Worm (Caenorhabditis elegans) whole organism, late embryonic: ENCODE measurements around the gene nmr-2.
"Not testable (repeated sequence)": the region's sequence is repeated elsewhere in the genome, so short reads cannot be mapped to it uniquely, and the experiment has no call there.

Source experiments
- C08G9.2 ChIP-seq: sonication (generic microtip); optimal IDR thresholded peaks from 2 replicates; lab custom pipeline; 2016; ENCODE audit warnings: mild to moderate bottlenecking, missing genetic modification characterization, moderate library complexity, missing compliant biosample characterization
- K02D7.2 ChIP-seq: sonication (generic microtip); optimal IDR thresholded peaks from 2 replicates; lab custom pipeline; 2017; ENCODE audit warnings: mild to moderate bottlenecking, missing genetic modification characterization, missing compliant biosample characterization
- K09A11.1 ChIP-seq: sonication (generic microtip); optimal IDR thresholded peaks from 2 replicates; lab custom pipeline; 2017; ENCODE audit warnings: antibody characterized with exemption, mild to moderate bottlenecking, missing genetic modification characterization, missing compliant biosample characterization; ENCODE audit not compliant: insufficient read depth
- Y22D7AL.16 ChIP-seq: sonication (generic microtip); optimal IDR thresholded peaks from 2 replicates; lab custom pipeline; 2016; ENCODE audit warnings: missing genetic modification characterization, missing compliant biosample characterization
- ama-1 ChIP-seq: fragments of 150-350 bp; optimal IDR thresholded peaks from 2 replicates; lab custom pipeline; 2014
- ceh-18 ChIP-seq: sonication (generic microtip); optimal IDR thresholded peaks from 2 replicates; lab custom pipeline; 2016; ENCODE audit warnings: missing genetic modification characterization, missing compliant biosample characterization
- ceh-19 ChIP-seq: fragments of 200-800 bp; sonication (Bioruptor generic); optimal IDR thresholded peaks from 2 replicates; lab custom pipeline; 2018; ENCODE audit warnings: mild to moderate bottlenecking, missing genetic modification characterization, missing compliant biosample characterization
- ceh-2 ChIP-seq: sonication (generic microtip); optimal IDR thresholded peaks from 2 replicates; lab custom pipeline; 2016; ENCODE audit warnings: missing genotype, missing genetic modification characterization, missing compliant biosample characterization
- ceh-24 ChIP-seq: sonication (generic microtip); optimal IDR thresholded peaks from 2 replicates; lab custom pipeline; 2016; ENCODE audit warnings: mild to moderate bottlenecking, missing genetic modification characterization, missing compliant biosample characterization
- ceh-30 ChIP-seq: fragments of 150-350 bp; optimal IDR thresholded peaks from 2 replicates; lab custom pipeline; 2014; ENCODE audit warnings: missing biosample characterization, missing genetic modification characterization
- ceh-31 ChIP-seq: sonication (generic microtip); optimal IDR thresholded peaks from 2 replicates; lab custom pipeline; 2016; ENCODE audit warnings: missing genetic modification characterization, missing compliant biosample characterization
- ceh-34 ChIP-seq: sonication (generic microtip); optimal IDR thresholded peaks from 2 replicates; lab custom pipeline; 2016; ENCODE audit warnings: mild to moderate bottlenecking, missing genetic modification characterization, missing compliant biosample characterization
- ceh-45 ChIP-seq: fragments of 200-800 bp; sonication (Bioruptor generic); IDR thresholded peaks from 2 replicates; pipeline ENCODE4 v1.3.6; 2022; ENCODE audit warnings: missing genetic modification reagents, missing genetic modification characterization, missing compliant biosample characterization
- ceh-6 ChIP-seq: fragments of 200-800 bp; sonication (Bioruptor generic); optimal IDR thresholded peaks from 2 replicates; lab custom pipeline; 2018; ENCODE audit warnings: mild to moderate bottlenecking, missing genetic modification characterization, missing compliant biosample characterization
- dmd-4 ChIP-seq: sonication (generic microtip); optimal IDR thresholded peaks from 2 replicates; lab custom pipeline; 2016; ENCODE audit warnings: borderline replicate concordance, missing genetic modification characterization, missing compliant biosample characterization
- dve-1 ChIP-seq: sonication (generic microtip); optimal IDR thresholded peaks from 2 replicates; lab custom pipeline; 2017; ENCODE audit warnings: antibody characterized with exemption, mild to moderate bottlenecking, missing genetic modification characterization, missing compliant biosample characterization
- elt-2 ChIP-seq: sonication (generic microtip); optimal IDR thresholded peaks from 2 replicates; lab custom pipeline; 2016; ENCODE audit warnings: missing genetic modification reagents, missing genetic modification characterization, missing compliant biosample characterization
- ets-4 ChIP-seq: sonication (generic microtip); optimal IDR thresholded peaks from 2 replicates; lab custom pipeline; 2016; ENCODE audit warnings: missing genetic modification characterization, missing compliant biosample characterization
- eyg-1 ChIP-seq: sonication (generic microtip); optimal IDR thresholded peaks from 2 replicates; lab custom pipeline; 2016; ENCODE audit warnings: missing genotype, missing genetic modification characterization, missing compliant biosample characterization
- fax-1 ChIP-seq: sonication (generic microtip); optimal IDR thresholded peaks from 2 replicates; lab custom pipeline; 2016; ENCODE audit warnings: missing genotype, missing genetic modification characterization, missing compliant biosample characterization
- hlh-30 ChIP-seq: sonication (generic microtip); optimal IDR thresholded peaks from 2 replicates; lab custom pipeline; 2017; ENCODE audit warnings: antibody characterized with exemption, missing genetic modification characterization, missing compliant biosample characterization; ENCODE audit not compliant: insufficient read depth
- hlh-6 ChIP-seq: sonication (generic microtip); optimal IDR thresholded peaks from 2 replicates; lab custom pipeline; 2016; ENCODE audit warnings: missing genotype, missing genetic modification characterization, missing compliant biosample characterization
- hlh-8 ChIP-seq: sonication (generic microtip); optimal IDR thresholded peaks from 2 replicates; lab custom pipeline; 2016; ENCODE audit warnings: missing genotype, missing genetic modification characterization, missing compliant biosample characterization
- lin-11 ChIP-seq: fragments of 200-800 bp; sonication (Bioruptor generic); optimal IDR thresholded peaks from 2 replicates; lab custom pipeline; 2018; ENCODE audit warnings: mild to moderate bottlenecking, missing genetic modification characterization, missing compliant biosample characterization
- madf-2 ChIP-seq: sonication (generic microtip); optimal IDR thresholded peaks from 2 replicates; lab custom pipeline; 2017; ENCODE audit warnings: missing genetic modification characterization, missing compliant biosample characterization
- mec-3 ChIP-seq: sonication (generic microtip); optimal IDR thresholded peaks from 2 replicates; lab custom pipeline; 2016; ENCODE audit warnings: borderline replicate concordance, missing genetic modification characterization, missing compliant biosample characterization
- nfya-1 ChIP-seq: sonication (generic microtip); optimal IDR thresholded peaks from 2 replicates; lab custom pipeline; 2017; ENCODE audit warnings: missing genetic modification characterization, mild to moderate bottlenecking, missing compliant biosample characterization, antibody characterized with exemption, moderate library complexity
- nhr-232 ChIP-seq: sonication (generic microtip); optimal IDR thresholded peaks from 2 replicates; lab custom pipeline; 2016; ENCODE audit warnings: missing genetic modification characterization, missing compliant biosample characterization
- npax-4 ChIP-seq: sonication (generic microtip); optimal IDR thresholded peaks from 2 replicates; lab custom pipeline; 2016; ENCODE audit warnings: missing genetic modification characterization, missing compliant biosample characterization
- pax-1 ChIP-seq: fragments of 150-350 bp; optimal IDR thresholded peaks from 2 replicates; lab custom pipeline; 2014; ENCODE audit warnings: missing biosample characterization, missing genetic modification characterization
- pqm-1 ChIP-seq: sonication (generic microtip); optimal IDR thresholded peaks from 2 replicates; lab custom pipeline; 2016; ENCODE audit warnings: missing genetic modification characterization, missing compliant biosample characterization
- pros-1 ChIP-seq: fragments of 150-350 bp; optimal IDR thresholded peaks from 2 replicates; lab custom pipeline; 2014; ENCODE audit warnings: missing biosample characterization, missing genetic modification reagents, missing genetic modification characterization
- sdc-2 ChIP-seq: sonication (generic microtip); optimal IDR thresholded peaks from 2 replicates; lab custom pipeline; 2016; ENCODE audit warnings: missing genotype, missing genetic modification characterization, missing compliant biosample characterization
- sox-2 ChIP-seq: fragments of 200-800 bp; sonication (Bioruptor generic); IDR thresholded peaks from 2 replicates; pipeline ENCODE4 v1.3.6; 2022; ENCODE audit warnings: missing genetic modification reagents, missing genetic modification characterization, missing compliant biosample characterization
- sox-4 ChIP-seq: sonication (generic microtip); optimal IDR thresholded peaks from 2 replicates; lab custom pipeline; 2017; ENCODE audit warnings: mild to moderate bottlenecking, missing genetic modification characterization, inconsistent platforms, missing compliant biosample characterization
- tbx-2 ChIP-seq: sonication (generic microtip); optimal IDR thresholded peaks from 2 replicates; lab custom pipeline; 2016; ENCODE audit warnings: missing genetic modification characterization, missing compliant biosample characterization
- unc-42 ChIP-seq: sonication (generic microtip); optimal IDR thresholded peaks from 2 replicates; lab custom pipeline; 2016; ENCODE audit warnings: missing genotype, missing genetic modification characterization, missing compliant biosample characterization
- unc-55 ChIP-seq: sonication (generic microtip); optimal IDR thresholded peaks from 2 replicates; lab custom pipeline; 2017; ENCODE audit warnings: missing biosample characterization, missing genetic modification reagents, missing genetic modification characterization
- zip-5 ChIP-seq: sonication (generic microtip); optimal IDR thresholded peaks from 2 replicates; lab custom pipeline; 2016; ENCODE audit warnings: missing genetic modification characterization, missing compliant biosample characterization
- ztf-16 ChIP-seq: sonication (generic microtip); optimal IDR thresholded peaks from 2 replicates; lab custom pipeline; 2017; ENCODE audit warnings: missing genetic modification characterization, missing compliant biosample characterization

nmr-2 gene

ce11 chrV:15052368-15052767 is 40.9 kb upstream of the nmr-2 start, which contains the start of the genes fbxa-82 and C25D7.5:
TSS of gene fbxa-82 (minus strand) at chrV:15052530.
TSS of gene C25D7.5 (plus strand) at chrV:15052650.
- TF ChIP-seq ceh-34 (tag; lab: Kevin White, UChicago) (no peak), C08G9.2 (tag; lab: Kevin White, UChicago) (no peak)

ce11 chrV:15051720-15052119 is 40.3 kb upstream of the nmr-2 start:
- no peak for TF ChIP-seq unc-42 (tag; lab: Kevin White, UChicago)
- no peak for TF ChIP-seq pqm-1 (tag; lab: Kevin White, UChicago)
- no peak for TF ChIP-seq npax-4
- no peak for TF ChIP-seq sdc-2
- TF ChIP-seq K09A11.1, result no peak

DNA sequence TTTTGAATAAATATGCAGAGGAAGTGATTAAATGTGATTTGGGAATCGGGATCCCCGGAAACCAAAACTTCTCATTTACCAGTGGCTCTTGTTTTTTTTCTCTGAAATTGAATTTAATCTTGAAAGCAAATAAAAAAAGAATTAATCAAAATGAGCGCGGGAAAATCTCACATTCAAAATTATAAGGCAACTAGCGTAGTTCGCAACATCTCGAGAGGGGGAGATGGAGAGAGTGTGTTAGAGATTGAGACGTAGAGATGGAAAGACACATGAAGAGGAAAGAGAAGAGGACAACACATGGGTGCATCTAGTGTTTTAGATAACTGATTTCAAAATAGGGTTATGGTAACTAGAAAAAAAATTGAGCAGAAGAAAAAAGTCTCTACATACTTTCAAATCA is 36.6 kb upstream of the nmr-2 start, which contains the start of gene sdc-3:
Gene sdc-3 (minus strand): TSS at position 101 of the 400 bp plus-strand sequence.
- TF ChIP-seq unc-55 (GFP tag; lab: Kevin White, UChicago), result peak; percentile 17
- TF ChIP-seq nhr-232 (tag; lab: Kevin White, UChicago), result no peak

DNA sequence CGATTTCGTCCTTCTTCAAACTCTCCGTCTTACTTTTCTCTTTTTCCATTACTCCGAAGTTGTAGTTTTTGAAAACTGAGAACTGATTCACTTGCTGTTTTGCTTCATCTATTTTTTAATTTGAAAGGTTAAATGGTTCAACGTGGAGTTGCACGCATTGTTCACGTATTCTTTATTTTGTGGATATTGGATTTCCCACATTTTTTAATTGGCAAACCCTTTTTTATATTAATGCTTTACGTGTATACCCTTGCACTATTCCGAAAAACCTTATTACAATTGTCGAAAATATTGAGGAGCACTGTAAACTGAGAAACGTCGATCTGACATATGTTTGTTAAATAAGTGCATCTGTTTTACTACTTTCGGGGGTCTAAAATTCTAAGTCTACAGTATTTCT is 25.3 kb upstream of the nmr-2 start, which contains the start of gene melo-3:
Gene melo-3 (minus strand): TSS at position 101 of the 400 bp plus-strand sequence.
- not testable (repeated sequence) for TF ChIP-seq ama-1; hlh-8 (tag; lab: Kevin White, UChicago); ceh-2

DNA sequence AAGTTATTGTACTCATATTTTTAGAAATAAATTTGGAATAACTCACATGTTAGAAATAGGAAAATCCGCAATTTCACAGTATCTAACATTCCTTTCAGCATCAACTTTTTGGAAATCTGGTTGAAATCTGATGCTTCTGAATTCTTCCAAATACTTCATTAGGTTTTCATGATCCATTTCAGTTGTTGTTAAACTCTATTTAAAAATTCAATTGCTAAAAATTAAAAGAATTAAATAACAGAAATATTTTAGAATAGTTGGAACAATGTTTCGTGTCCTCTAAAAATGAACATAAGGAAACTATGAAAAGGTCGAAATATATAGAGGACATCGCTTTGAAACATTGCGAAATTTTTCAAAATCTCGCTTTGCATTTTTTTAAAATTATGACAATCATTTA is 19.9 kb upstream of the nmr-2 start, which contains the start of gene cng-1:
Gene cng-1 (minus strand): TSS at position 101 of the 400 bp plus-strand sequence.
- not testable (repeated sequence) for TF ChIP-seq lin-11; ceh-31 (tag; lab: Kevin White, UChicago); mec-3 (tag; lab: Kevin White, UChicago)

ce11 chrV:15028896-15029519 is 17.5 kb upstream of the nmr-2 start, which contains the start of gene F14H8.8:
TSS of gene F14H8.8 (plus strand) at chrV:15029469.
- TF ChIP-seq K02D7.2 (tag; lab: Kevin White, UChicago) (no peak), K09A11.1 (no peak), hlh-30 (tag; lab: Kevin White, UChicago) (no peak), ceh-6 (no peak), madf-2 (tag; lab: Kevin White, UChicago) (no peak), sox-4 (no peak), nfya-1 (tag; lab: Kevin White, UChicago) (no peak), ztf-16 (tag; lab: Kevin White, UChicago) (no peak), hlh-6 (tag; lab: Kevin White, UChicago) (no peak), lin-11 (no peak), npax-4 (no peak), zip-5 (no peak), ets-4 (no peak), Y22D7AL.16 (tag; lab: Kevin White, UChicago) (no peak), ceh-18 (tag; lab: Kevin White, UChicago) (no peak), dve-1 (tag; lab: Kevin White, UChicago) (no peak), hlh-8 (tag; lab: Kevin White, UChicago) (no peak), ceh-30 (tag; lab: Kevin White, UChicago) (no peak)

DNA sequence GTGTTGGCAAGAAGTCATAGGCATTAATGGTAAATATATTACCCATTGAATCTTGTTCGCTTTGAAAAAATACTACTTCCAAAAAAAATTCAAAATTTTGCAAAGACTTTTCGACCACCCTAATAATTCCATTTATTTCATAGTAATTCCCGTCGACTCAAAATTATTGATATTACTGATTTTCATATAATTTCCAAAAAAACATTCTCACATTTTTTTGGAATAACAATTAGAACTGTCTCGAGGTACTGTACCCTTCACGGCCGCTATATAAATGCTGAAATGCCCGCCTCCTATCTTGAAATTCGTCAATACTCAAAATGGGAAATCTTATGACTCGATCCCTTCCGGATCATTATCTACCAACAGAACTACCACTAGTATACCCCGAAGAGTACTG is 12.1 kb upstream of the nmr-2 start, which contains the start of gene F14H8.4:
Gene F14H8.4 (plus strand): TSS at position 301 of the 400 bp plus-strand sequence.
- TF ChIP-seq dmd-4 (no peak), zip-5 (no peak), sdc-2 (no peak), ceh-45 (GFP tag; lab: Robert Waterston, UW) (no peak), pros-1 (no peak), eyg-1 (tag; lab: Kevin White, UChicago) (no peak), fax-1 (no peak), tbx-2 (tag; lab: Kevin White, UChicago) (no peak), sox-4 (no peak), sox-2 (no peak), mec-3 (tag; lab: Kevin White, UChicago) (no peak), hlh-6 (tag; lab: Kevin White, UChicago) (no peak), ztf-16 (tag; lab: Kevin White, UChicago) (no peak), elt-2 (tag; lab: Kevin White, UChicago) (no peak), pqm-1 (tag; lab: Kevin White, UChicago) (no peak), ceh-24 (tag; lab: Kevin White, UChicago) (no peak), ceh-19 (no peak), pax-1 (tag; lab: Kevin White, UChicago) (no peak), ets-4 (no peak)
